Worm (Caenorhabditis elegans) whole organism, mixed stage, embryonic: ENCODE measurements around the gene nduv-2.

Experiments
- ceh-43 ChIP-seq: fragments of 200-800 bp; sonication (Bioruptor generic); optimal IDR thresholded peaks from 2 replicates; lab custom pipeline; 2018; ENCODE audit warnings: mild to moderate bottlenecking, missing genetic modification characterization, moderate library complexity, missing compliant biosample characterization
- ceh-83 ChIP-seq: fragments of 200-800 bp; sonication (Bioruptor generic); optimal IDR thresholded peaks from 2 replicates; lab custom pipeline; 2018; ENCODE audit warnings: mild to moderate bottlenecking, missing genetic modification characterization, missing compliant biosample characterization
- ces-1 ChIP-seq: fragments of 150-350 bp; optimal IDR thresholded peaks from 2 replicates; lab custom pipeline; 2014; ENCODE audit warnings: missing biosample characterization, missing genetic modification reagents, missing genetic modification characterization
- cnd-1 ChIP-seq: fragments of 200-800 bp; sonication (Bioruptor generic); optimal IDR thresholded peaks from 2 replicates; lab custom pipeline; 2018; ENCODE audit warnings: mild to moderate bottlenecking, missing genetic modification characterization, missing compliant biosample characterization
- elt-3 ChIP-seq: fragments of 150-350 bp; optimal IDR thresholded peaks from 2 replicates; lab custom pipeline; 2014; ENCODE audit warnings: missing biosample characterization, missing genetic modification characterization
- flh-1 ChIP-seq: fragments of 200-800 bp; sonication (Bioruptor generic); optimal IDR thresholded peaks from 2 replicates; lab custom pipeline; 2018; ENCODE audit warnings: mild to moderate bottlenecking, missing genetic modification characterization, moderate library complexity, missing compliant biosample characterization
- ham-2 ChIP-seq: fragments of 200-800 bp; sonication (Bioruptor generic); optimal IDR thresholded peaks from 2 replicates; lab custom pipeline; 2018; ENCODE audit warnings: mild to moderate bottlenecking, missing genetic modification characterization, missing compliant biosample characterization
- hlh-1 ChIP-seq: fragments of 150-350 bp; optimal IDR thresholded peaks from 2 replicates; lab custom pipeline; 2014; ENCODE audit warnings: missing biosample characterization, missing genetic modification reagents, missing genetic modification characterization
- lin-32 ChIP-seq: fragments of 200-800 bp; sonication (Bioruptor generic); optimal IDR thresholded peaks from 2 replicates; lab custom pipeline; 2018; ENCODE audit warnings: mild to moderate bottlenecking, missing genetic modification characterization, missing compliant biosample characterization
- lsy-2 ChIP-seq: fragments of 150-350 bp; optimal IDR thresholded peaks from 2 replicates; lab custom pipeline; 2014; ENCODE audit warnings: missing biosample characterization, missing genetic modification characterization
- mab-5 ChIP-seq: fragments of 150-350 bp; optimal IDR thresholded peaks from 2 replicates; lab custom pipeline; 2014; ENCODE audit warnings: missing biosample characterization, missing genetic modification characterization
- mep-1 ChIP-seq: fragments of 150-350 bp; optimal IDR thresholded peaks from 2 replicates; lab custom pipeline; 2017; ENCODE audit warnings: missing biosample characterization, missing genetic modification reagents, missing genetic modification characterization, inconsistent platforms
- mls-2 ChIP-seq: sonication (generic microtip); optimal IDR thresholded peaks from 2 replicates; lab custom pipeline; 2016; ENCODE audit warnings: mild to moderate bottlenecking, missing genetic modification characterization, moderate library complexity, missing compliant biosample characterization
- nhr-2 ChIP-seq: fragments of 150-350 bp; optimal IDR thresholded peaks from 2 replicates; lab custom pipeline; 2014; ENCODE audit warnings: missing biosample characterization, missing genetic modification characterization
- nhr-237 ChIP-seq: fragments of 150-350 bp; optimal IDR thresholded peaks from 2 replicates; lab custom pipeline; 2014; ENCODE audit warnings: missing biosample characterization, missing genetic modification characterization
- nhr-76 ChIP-seq: sonication (generic microtip); optimal IDR thresholded peaks from 2 replicates; lab custom pipeline; 2017; ENCODE audit warnings: missing biosample characterization, missing genetic modification characterization
- pha-4 ChIP-seq: fragments of 150-350 bp; optimal IDR thresholded peaks from 2 replicates; lab custom pipeline; 2018; ENCODE audit warnings: missing biosample characterization, missing genetic modification reagents, missing genetic modification characterization
- sem-2 ChIP-seq: fragments of 200-800 bp; sonication (Bioruptor generic); optimal IDR thresholded peaks from 2 replicates; lab custom pipeline; 2018; ENCODE audit warnings: mild to moderate bottlenecking, missing genetic modification characterization, missing compliant biosample characterization
- snpc-4 ChIP-seq: fragments of 150-350 bp; optimal IDR thresholded peaks from 2 replicates; lab custom pipeline; 2014; ENCODE audit warnings: missing biosample characterization, missing genetic modification characterization
- sptf-1 ChIP-seq: sonication (generic microtip); optimal IDR thresholded peaks from 2 replicates; lab custom pipeline; 2017; ENCODE audit warnings: mild to moderate bottlenecking, missing genetic modification characterization, moderate library complexity, missing compliant biosample characterization
- tbx-8 ChIP-seq: fragments of 200-800 bp; sonication (Bioruptor generic); optimal IDR thresholded peaks from 2 replicates; lab custom pipeline; 2018; ENCODE audit warnings: mild to moderate bottlenecking, missing genetic modification characterization, moderate library complexity, missing compliant biosample characterization
- unc-62 ChIP-seq: fragments of 150-350 bp; optimal IDR thresholded peaks from 2 replicates; lab custom pipeline; 2014; ENCODE audit warnings: missing biosample characterization, missing genetic modification reagents, missing genetic modification characterization
- zip-8 ChIP-seq: fragments of 150-350 bp; optimal IDR thresholded peaks from 2 replicates; lab custom pipeline; 2014; ENCODE audit warnings: missing biosample characterization, missing genetic modification characterization
- ztf-11 ChIP-seq: fragments of 150-350 bp; optimal IDR thresholded peaks from 2 replicates; lab custom pipeline; 2014; ENCODE audit warnings: missing biosample characterization, missing genetic modification characterization

nduv-2 gene

DNA sequence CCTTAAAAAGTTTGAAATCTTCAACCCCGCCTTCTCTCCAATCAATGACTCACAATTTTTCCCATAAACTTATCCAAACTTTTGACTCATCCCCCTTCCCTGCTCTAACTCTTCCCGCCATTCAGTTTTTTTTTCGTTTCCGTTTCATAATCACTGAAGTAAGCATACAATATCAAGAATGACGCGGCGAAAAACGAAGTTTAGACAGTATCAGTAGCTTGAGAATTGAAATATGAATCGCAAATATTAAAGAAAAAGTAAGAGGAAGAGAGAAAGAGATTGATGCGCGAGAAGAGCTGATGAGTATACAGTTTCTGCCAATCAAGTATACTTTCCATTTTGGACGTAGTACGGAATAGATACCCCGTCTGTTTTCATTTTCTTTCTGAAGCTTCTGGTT is 47.9 kb downstream of the nduv-2 start:
- no peak for TF ChIP-seq pha-4 (tag; lab: Kevin White, UChicago)
- TF ChIP-seq sptf-1 (tag; lab: Kevin White, UChicago): no peak
- TF ChIP-seq ces-1: no peak
- TF ChIP-seq zip-8 (tag; lab: Kevin White, UChicago): no peak
- no peak for TF ChIP-seq unc-62
- TF ChIP-seq cnd-1: no peak
- no peak for TF ChIP-seq mab-5 (tag; lab: Kevin White, UChicago)
- no peak for TF ChIP-seq tbx-8 (GFP tag; lab: Kevin White, UChicago)
- TF ChIP-seq, all 35 proteins: peak for 0

- TF ChIP-seq lin-32 (GFP tag; lab: Kevin White, UChicago) (no peak), mep-1 (tag; lab: Kevin White, UChicago) (no peak), flh-1 (no peak), nhr-2 (no peak), sptf-1 (tag; lab: Kevin White, UChicago) (no peak), ceh-83 (GFP tag; lab: Kevin White, UChicago) (no peak), mls-2 (tag; lab: Kevin White, UChicago) (no peak), elt-3 (tag; lab: Kevin White, UChicago) (no peak), ceh-43 (GFP tag; lab: Kevin White, UChicago) (no peak), unc-62 (no peak), lsy-2 (no peak), nhr-76 (tag; lab: Kevin White, UChicago) (no peak), zip-8 (tag; lab: Kevin White, UChicago) (no peak), ztf-11 (tag; lab: Kevin White, UChicago) (no peak), ham-2 (GFP tag; lab: Kevin White, UChicago) (no peak), nhr-237 (tag; lab: Kevin White, UChicago) (no peak), snpc-4 (tag; lab: Kevin White, UChicago) (no peak), hlh-1 (tag; lab: Kevin White, UChicago) (no peak), mab-5 (tag; lab: Kevin White, UChicago) (no peak), sem-2 (no peak)
These were observed 48.5 kb downstream of the nduv-2 start for ce11 chrV:13576828-13577227.

ce11 chrV:13575866-13576265 is 49.5 kb downstream of the nduv-2 start:
- peak; percentile 94 for TF ChIP-seq pha-4 (tag; lab: Kevin White, UChicago)
- no peak for TF ChIP-seq sem-2
- TF ChIP-seq zip-8 (tag; lab: Kevin White, UChicago): no peak
